Worm (Caenorhabditis elegans): ENCODE measurements around the gene Y56A3A.31.
A peak's percentile ranks its signal among the peaks of the same experiment; 100 is the strongest.

Y56A3A.31 gene

DNA sequence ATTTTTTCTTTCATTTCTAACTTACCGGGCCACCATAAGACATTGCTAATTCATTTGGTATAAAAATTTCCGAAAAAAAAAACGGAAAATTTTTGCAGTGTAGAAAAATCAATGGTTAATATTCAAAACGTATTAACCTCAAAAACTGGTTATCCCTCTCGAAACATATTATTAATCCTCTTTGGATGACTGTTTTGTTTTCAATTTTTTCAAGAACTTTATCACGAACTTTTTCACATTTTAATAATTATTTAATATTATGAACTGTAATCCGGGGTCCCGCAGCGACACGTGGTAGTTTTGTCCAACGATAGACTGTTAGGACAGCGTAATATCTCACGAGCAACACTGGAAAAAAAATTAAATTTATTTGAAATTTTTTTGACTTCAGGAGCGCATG lies 54.5 kb downstream of the Y56A3A.31 start, which contains the start of gene Y79H2A.12:
TSS of gene Y79H2A.12 (minus strand) at position 101 of the 400 bp plus-strand sequence.
- TF ChIP-seq ztf-23 (GFP tag; IDR thresholded peaks at IDR 0.05) (no peak), ref-1 (GFP tag; conservative IDR thresholded peaks at IDR 0.05) (no peak), klf-2 (GFP tag; conservative IDR thresholded peaks at IDR 0.05) (no peak), ztf-29 (GFP tag; IDR thresholded peaks at IDR 0.05) (no peak), flt-1 (GFP tag; IDR thresholded peaks at IDR 0.05) (no peak), T22C8.4 (GFP tag; IDR thresholded peaks at IDR 0.05) (no peak), tab-1 (GFP tag; IDR thresholded peaks at IDR 0.05) (no peak), cog-1 (tag; optimal IDR thresholded peaks at IDR 0.05) (no peak), med-1 (GFP tag; optimal IDR thresholded peaks at IDR 0.05; ENCODE audit: insufficient read depth) (no peak)

DNA sequence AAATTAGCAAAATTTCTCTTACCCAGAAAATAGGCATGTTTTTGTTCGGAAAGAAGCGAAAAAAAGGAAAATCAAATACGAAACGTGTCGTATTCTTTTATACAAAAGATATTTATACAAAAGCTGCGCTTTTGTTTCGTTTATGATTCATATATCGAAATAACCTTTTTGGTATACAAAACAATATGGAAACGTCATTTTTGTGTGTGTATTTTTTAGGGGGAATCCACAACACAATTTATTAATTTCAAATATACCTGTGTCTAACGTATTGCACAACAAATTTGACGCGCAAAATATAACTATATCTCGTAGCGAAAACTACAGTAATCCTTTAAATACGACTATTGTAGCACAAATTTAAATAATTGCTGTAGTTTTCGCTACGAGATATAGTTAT lies 56.4 kb downstream of the Y56A3A.31 start, which contains the start of gene Y79H2A.2:
TSS of gene Y79H2A.2 (minus strand) at position 101 of the 400 bp plus-strand sequence.
- TF ChIP-seq klf-2 (GFP tag; conservative IDR thresholded peaks at IDR 0.05): no peak
- no peak for TF ChIP-seq med-1 (GFP tag; optimal IDR thresholded peaks at IDR 0.05; ENCODE audit: insufficient read depth)

DNA sequence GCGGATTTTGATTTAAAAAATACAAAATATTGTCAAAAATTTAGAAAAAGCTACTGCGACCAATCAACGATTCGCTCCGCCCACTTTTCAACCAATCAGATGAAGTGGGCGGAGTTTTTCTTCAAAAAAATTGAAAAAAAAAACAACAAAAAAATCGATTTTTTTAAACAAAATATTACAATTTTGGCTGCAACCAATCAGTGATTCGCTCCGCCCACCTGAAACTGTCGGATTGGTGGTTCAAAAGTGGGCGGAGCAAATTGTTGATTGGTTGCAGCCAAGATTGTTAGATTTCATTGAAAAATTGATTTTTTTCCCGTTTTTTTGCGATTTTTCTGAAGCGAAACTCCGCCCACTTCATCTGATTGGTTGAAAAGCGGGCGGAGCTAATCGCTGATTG lies 59.0 kb downstream of the Y56A3A.31 start:
- no peak for TF ChIP-seq ref-1 (GFP tag; conservative IDR thresholded peaks at IDR 0.05)
- no peak for TF ChIP-seq ztf-23 (GFP tag; IDR thresholded peaks at IDR 0.05)
- TF ChIP-seq flt-1 (GFP tag; IDR thresholded peaks at IDR 0.05): no peak
- TF ChIP-seq tab-1 (GFP tag; IDR thresholded peaks at IDR 0.05): no peak
- no peak for TF ChIP-seq T22C8.4 (GFP tag; IDR thresholded peaks at IDR 0.05)
- TF ChIP-seq klf-2 (GFP tag; conservative IDR thresholded peaks at IDR 0.05): no peak
- TF ChIP-seq cog-1 (tag; optimal IDR thresholded peaks at IDR 0.05): no peak
- TF ChIP-seq ztf-29 (GFP tag; IDR thresholded peaks at IDR 0.05): no peak
- TF ChIP-seq med-1 (GFP tag; optimal IDR thresholded peaks at IDR 0.05; ENCODE audit: insufficient read depth): no peak

DNA sequence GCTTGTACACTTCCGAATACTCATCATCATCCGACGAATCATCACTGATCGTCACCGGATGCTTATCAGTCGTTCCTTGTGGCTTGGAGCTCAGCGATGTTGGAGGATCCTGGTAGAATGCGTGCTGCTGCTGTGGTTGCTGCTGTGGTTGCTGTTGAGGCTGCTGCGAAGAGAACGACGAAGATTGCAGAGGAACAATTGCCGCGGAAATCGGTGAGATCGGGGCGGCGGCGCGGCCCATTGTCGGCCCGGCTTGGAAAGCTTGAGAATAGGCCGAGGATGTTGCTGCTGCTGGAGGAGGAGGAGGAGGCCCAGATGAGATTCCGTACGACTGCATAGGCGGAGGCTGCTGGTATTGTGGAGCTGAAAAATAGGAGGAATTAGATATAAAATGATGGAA lies 60.0 kb downstream of the Y56A3A.31 start:
- TF ChIP-seq ztf-29 (GFP tag; IDR thresholded peaks at IDR 0.05): no peak
- TF ChIP-seq klf-2 (GFP tag; conservative IDR thresholded peaks at IDR 0.05): 0 out of 2 replicates have a peak, but pooled peaks have one; percentile 25

DNA sequence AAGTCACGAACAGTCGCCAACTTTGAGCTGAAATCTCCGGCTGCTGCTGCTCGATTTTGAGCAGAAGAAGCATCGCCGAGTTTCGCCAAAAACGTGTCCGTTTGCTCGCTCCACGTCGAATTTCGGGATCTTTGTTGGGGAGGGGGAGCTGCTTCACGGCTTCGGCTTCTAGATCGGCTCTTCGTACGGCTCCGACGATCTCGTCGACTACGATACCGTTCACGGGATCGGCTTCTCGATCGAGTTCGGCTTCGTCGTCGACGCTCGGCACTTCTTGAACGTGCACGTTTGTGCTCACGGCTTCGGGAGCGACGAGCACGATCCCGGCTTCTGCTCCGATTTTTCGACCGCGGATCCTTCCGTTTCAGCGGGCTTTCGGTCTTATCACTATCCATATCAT lies 62.9 kb downstream of the Y56A3A.31 start:
- TF ChIP-seq tab-1 (GFP tag; IDR thresholded peaks at IDR 0.05) (no peak), flt-1 (GFP tag; IDR thresholded peaks at IDR 0.05) (no peak), ztf-29 (GFP tag; IDR thresholded peaks at IDR 0.05) (no peak), cog-1 (tag; optimal IDR thresholded peaks at IDR 0.05) (no peak)

Measured in whole organism, midembryonic.